Fruit fly (Drosophila melanogaster) whole organism, wandering third instar larva: ENCODE measurements around the gene Spt20.

Experiments
- Abd-B ChIP-seq: fragments of >200 bp; optimal IDR thresholded peaks from 2 replicates; lab custom pipeline; 2017; ENCODE audit warnings: missing biosample characterization, missing genetic modification characterization
- Dfd ChIP-seq: fragments of >200 bp; optimal IDR thresholded peaks from 2 replicates; lab custom pipeline; 2017; ENCODE audit warnings: missing biosample characterization, missing genetic modification characterization
- Hnf4 ChIP-seq: fragments of 200-800 bp; sonication (Bioruptor generic); optimal IDR thresholded peaks from 2 replicates; lab custom pipeline; 2016; ENCODE audit warnings: missing biosample characterization, mild to moderate bottlenecking, missing genetic modification characterization
- Hr78 ChIP-seq: fragments of >200 bp; optimal IDR thresholded peaks from 2 replicates; lab custom pipeline; 2017; ENCODE audit warnings: missing biosample characterization, missing genetic modification characterization
- br ChIP-seq: fragments of 200-800 bp; sonication (Bioruptor generic); optimal IDR thresholded peaks from 2 replicates; lab custom pipeline; 2016; ENCODE audit warnings: missing biosample characterization, missing genetic modification characterization
- brk ChIP-seq: fragments of 200-800 bp; sonication (Bioruptor generic); optimal IDR thresholded peaks from 2 replicates; lab custom pipeline; 2016; ENCODE audit warnings: missing biosample characterization, mild to moderate bottlenecking, missing genetic modification characterization
- dl ChIP-seq, 2 experiments: fragments of 175-275, 200-275 bp in 1 of 2; fragments of 200-275 bp in 1 of 2; sonication (Bioruptor generic); optimal IDR thresholded peaks; lab custom pipeline; 2018; ENCODE audit warnings: mild to moderate bottlenecking in 2 of 2, missing biosample characterization in 2 of 2, missing genetic modification characterization in 2 of 2, moderate library complexity in 2 of 2; ENCODE audit not compliant: partially characterized antibody in 2 of 2, insufficient read depth in 1 of 2
- dmrt93B ChIP-seq: fragments of 200-800 bp; sonication (Bioruptor generic); optimal IDR thresholded peaks from 2 replicates; lab custom pipeline; 2018; ENCODE audit warnings: missing biosample characterization, mild to moderate bottlenecking, missing genetic modification characterization
- ey ChIP-seq: fragments of 200-800 bp; sonication (Bioruptor generic); optimal IDR thresholded peaks from 2 replicates; lab custom pipeline; 2016; ENCODE audit warnings: missing biosample characterization, missing genetic modification characterization
- fru ChIP-seq: fragments of 200-800 bp; sonication (Bioruptor generic); optimal IDR thresholded peaks from 3 replicates; lab custom pipeline; 2016; ENCODE audit warnings: missing biosample characterization, mild to moderate bottlenecking, missing genetic modification characterization
- h ChIP-seq: fragments of 200-800 bp; sonication (Bioruptor generic); optimal IDR thresholded peaks from 3 replicates; lab custom pipeline; 2016; ENCODE audit warnings: missing biosample characterization, mild to moderate bottlenecking, missing genetic modification characterization
- psq ChIP-seq: fragments of 200-800 bp; sonication (Bioruptor generic); optimal IDR thresholded peaks from 3 replicates; lab custom pipeline; 2017; ENCODE audit warnings: missing biosample characterization, mild to moderate bottlenecking, missing genetic modification characterization, moderate library complexity
- usp ChIP-seq: fragments of >200 bp; optimal IDR thresholded peaks from 2 replicates; lab custom pipeline; 2017; ENCODE audit warnings: missing biosample characterization, missing genetic modification characterization

dm6 chr3L:13477453-13478184, 24.9 kb upstream of the Spt20 start, which contains the start of gene stv:
- TF ChIP-seq psq (GFP tag; lab: Kevin White, UChicago), result no peak
- TF ChIP-seq brk, result no peak
- peak; percentile 12 for TF ChIP-seq h (GFP tag; lab: Kevin White, UChicago)
- TF ChIP-seq Abd-B (GFP tag; lab: Kevin White, UChicago), result no peak
- TF ChIP-seq usp (GFP tag; lab: Kevin White, UChicago), result no peak
- TF ChIP-seq fru (GFP tag; lab: Kevin White, UChicago), result no peak
- TF ChIP-seq br (GFP tag; lab: Kevin White, UChicago), result no peak
- TF ChIP-seq ey, result no peak
- peak; percentile 72 for TF ChIP-seq Dfd (GFP tag; lab: Kevin White, UChicago)
- no peak for TF ChIP-seq Hr78 (GFP tag; lab: Kevin White, UChicago)
- TF ChIP-seq dl (GFP tag; optimal IDR thresholded peaks at IDR 0.05; lab: Kevin White, UChicago; ENCODE audit: insufficient read depth in 1 of 2, partially characterized antibody in 2 of 2), result no peak
- TF ChIP-seq Hnf4 (GFP tag; lab: Kevin White, UChicago), result no peak
- no peak for TF ChIP-seq dmrt93B
